Fruit fly (Drosophila melanogaster): ENCODE results near the gene Dyro.

The Dyro gene

DNA sequence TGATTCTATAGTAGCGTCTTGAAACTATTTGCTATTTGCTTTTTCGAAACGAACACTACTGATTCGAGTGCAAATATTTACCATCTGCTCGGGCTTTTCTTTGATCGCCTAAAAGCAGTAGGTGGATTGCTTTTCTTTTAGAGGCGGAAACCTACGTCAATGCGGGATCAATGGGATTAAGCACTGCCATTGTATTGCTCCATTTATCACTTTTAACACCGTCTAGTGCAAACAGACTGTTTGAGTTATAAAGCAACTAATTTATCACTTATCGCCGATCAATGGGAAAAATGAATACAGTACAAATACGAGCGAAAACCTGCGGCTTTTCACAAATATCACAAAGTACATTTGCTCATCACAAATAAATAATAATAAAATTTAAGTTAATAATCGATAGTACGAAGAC lies 9.1 kb downstream of the Dyro start (continued):
- TF ChIP-seq z (GFP tag; IDR thresholded peaks at IDR 0.05) (no peak), Fer2 (tag; optimal IDR thresholded peaks at IDR 0.05) (no peak), bsh (GFP tag; optimal IDR thresholded peaks at IDR 0.05) (peak in 1 of 2 experiments; percentile 12), vnd (GFP tag; IDR thresholded peaks at IDR 0.05; ENCODE audit: partially characterized antibody) (no peak), Stat92E (GFP tag; optimal IDR thresholded peaks at IDR 0.05) (no peak), twi (tag; optimal IDR thresholded peaks at IDR 0.05) (no peak), dimm (GFP tag; IDR thresholded peaks at IDR 0.05) (no peak), NfI (GFP tag; optimal IDR thresholded peaks at IDR 0.05) (no peak), Bdp1 (GFP tag; optimal IDR thresholded peaks at IDR 0.05) (no peak), Bgb (GFP tag; IDR thresholded peaks at IDR 0.05; ENCODE audit: partially characterized antibody) (no peak), Sry-δ (GFP tag; optimal IDR thresholded peaks at IDR 0.05) (no peak), oc (tag; optimal IDR thresholded peaks at IDR 0.05) (no peak), Dip3 (GFP tag; optimal IDR thresholded peaks at IDR 0.05) (no peak), Dp (GFP tag; optimal IDR thresholded peaks at IDR 0.05) (no peak), Opbp (GFP tag; IDR thresholded peaks at IDR 0.05; ENCODE audit: partially characterized antibody) (no peak), Poxn (GFP tag; IDR thresholded peaks at IDR 0.05) (no peak), CG8765 (GFP tag; IDR thresholded peaks at IDR 0.05) (no peak), D19B (GFP tag; optimal IDR thresholded peaks at IDR 0.05) (no peak), CHES-1-like (GFP tag; optimal IDR thresholded peaks at IDR 0.05) (peak; percentile 20), CG14441 (GFP tag; IDR thresholded peaks at IDR 0.05) (0 out of 2 replicates have a peak, but pooled peaks have one; percentile 20), scrt (GFP tag; optimal IDR thresholded peaks at IDR 0.05) (no peak), Ets65A (GFP tag) (no peak), CG4730 (GFP tag; IDR thresholded peaks at IDR 0.05) (no peak), CG12219 (GFP tag; optimal IDR thresholded peaks at IDR 0.05) (no peak), emc (GFP tag; optimal IDR thresholded peaks at IDR 0.05) (no peak), pum (GFP tag; optimal IDR thresholded peaks at IDR 0.05) (no peak), CG7372 (GFP tag; IDR thresholded peaks at IDR 0.05) (no peak), Ravus (GFP tag; IDR thresholded peaks at IDR 0.05) (no peak), dysf (GFP tag; IDR thresholded peaks at IDR 0.05) (no peak), CG2202 (tag; optimal IDR thresholded peaks at IDR 0.05) (peak; percentile 39), CG1792 (GFP tag; optimal IDR thresholded peaks at IDR 0.05) (peak; percentile 46), CG6654 (GFP tag; optimal IDR thresholded peaks at IDR 0.05) (no peak), gem (tag; optimal IDR thresholded peaks at IDR 0.05) (peak; percentile 47), vvl (GFP tag; IDR thresholded peaks at IDR 0.05) (no peak), sim (GFP tag; IDR thresholded peaks at IDR 0.05) (no peak), da (GFP tag; optimal IDR thresholded peaks at IDR 0.05) (no peak), CG10267 (tag; optimal IDR thresholded peaks at IDR 0.05) (no peak), CG17802 (tag; optimal IDR thresholded peaks at IDR 0.05) (no peak), CG11504 (tag; optimal IDR thresholded peaks at IDR 0.05) (no peak), fd102C (GFP tag; optimal IDR thresholded peaks at IDR 0.05) (no peak), tio (GFP tag; optimal IDR thresholded peaks at IDR 0.05) (no peak), NFAT (GFP tag; IDR thresholded peaks at IDR 0.05) (no peak), ase (GFP tag; IDR thresholded peaks at IDR 0.05) (no peak), CG2889 (GFP tag; IDR thresholded peaks at IDR 0.05) (no peak), CG13287 (GFP tag; IDR thresholded peaks at IDR 0.05; ENCODE audit: partially characterized antibody) (no peak), CG11456 (GFP tag; IDR thresholded peaks at IDR 0.05) (no peak), gfzf (GFP tag; optimal IDR thresholded peaks at IDR 0.05) (no peak), gsb-n (tag; optimal IDR thresholded peaks at IDR 0.05) (no peak), E2f1 (GFP tag; IDR thresholded peaks at IDR 0.05) (no peak), yki (optimal IDR thresholded peaks at IDR 0.05) (no peak), jigr1 (GFP tag; IDR thresholded peaks at IDR 0.05) (no peak), cato (GFP tag; optimal IDR thresholded peaks at IDR 0.05; ENCODE audit: borderline replicate concordance) (no peak)

All from whole organism, embryonic.